Fruit fly (Drosophila melanogaster) whole organism, pupa: ENCODE data around the gene Amun.
A peak's percentile ranks its signal among the peaks of the same experiment; 100 is the strongest.

Experiments
- CG10348 ChIP-seq: fragments of 200-800 bp; sonication (Bioruptor generic); IDR thresholded peaks from 2 replicates; pipeline ENCODE4 v1.3.6; 2022; ENCODE audit warnings: missing biosample characterization, missing genetic modification characterization
- CG12605 ChIP-seq: fragments of 200-800 bp; sonication (Bioruptor generic); IDR thresholded peaks from 2 replicates; pipeline ENCODE4 v1.3.6; 2022; ENCODE audit warnings: missing biosample characterization, missing genetic modification characterization
- CG13204 ChIP-seq: fragments of 200-800 bp; sonication (Bioruptor generic); optimal IDR thresholded peaks from 2 replicates; lab custom pipeline; 2018; ENCODE audit warnings: missing biosample characterization, mild to moderate bottlenecking, missing genetic modification characterization, moderate library complexity
- CG14655 ChIP-seq: fragments of 200-800 bp; sonication (Bioruptor generic); optimal IDR thresholded peaks from 3 replicates; lab custom pipeline; 2017; ENCODE audit warnings: mild to moderate bottlenecking, missing biosample characterization, missing genetic modification reagents, missing genetic modification characterization
- CG15710 ChIP-seq: fragments of 200-800 bp; sonication (Bioruptor generic); optimal IDR thresholded peaks from 2 replicates; lab custom pipeline; 2018; ENCODE audit warnings: missing biosample characterization, mild to moderate bottlenecking, missing genetic modification characterization, moderate library complexity
- CG17806 ChIP-seq: fragments of 200-800 bp; sonication (Bioruptor generic); optimal IDR thresholded peaks from 2 replicates; lab custom pipeline; 2018; ENCODE audit warnings: missing biosample characterization, mild to moderate bottlenecking, missing genetic modification characterization, moderate library complexity
- CG32121 ChIP-seq: fragments of 200-800 bp; sonication (Bioruptor generic); IDR thresholded peaks from 2 replicates; pipeline ENCODE4 v1.3.6; 2022; ENCODE audit warnings: missing biosample characterization, missing genetic modification characterization
- CG34367 ChIP-seq: fragments of 200-800 bp; sonication (Bioruptor generic); optimal IDR thresholded peaks from 2 replicates; lab custom pipeline; 2018; ENCODE audit warnings: missing biosample characterization, mild to moderate bottlenecking, missing genetic modification characterization
- CG4496 ChIP-seq: fragments of 200-800 bp; sonication (Bioruptor generic); IDR thresholded peaks from 3 replicates; pipeline ENCODE4 v1.3.6; 2022; ENCODE audit warnings: missing biosample characterization, missing genetic modification characterization
- CG8159 ChIP-seq: fragments of 200-800 bp; sonication (Bioruptor generic); optimal IDR thresholded peaks from 3 replicates; lab custom pipeline; 2018; ENCODE audit warnings: missing biosample characterization, mild to moderate bottlenecking, missing genetic modification characterization, moderate library complexity
- CG8301 ChIP-seq: fragments of 200-800 bp; sonication (Bioruptor generic); optimal IDR thresholded peaks from 2 replicates; lab custom pipeline; 2018; ENCODE audit warnings: missing biosample characterization, mild to moderate bottlenecking, missing genetic modification characterization
- CG9948 ChIP-seq: fragments of 200-800 bp; sonication (Bioruptor generic); optimal IDR thresholded peaks from 2 replicates; lab custom pipeline; 2018; ENCODE audit warnings: missing biosample characterization, mild to moderate bottlenecking, missing genetic modification characterization, moderate library complexity
- D1 ChIP-seq: fragments of 200-800 bp; sonication (Bioruptor generic); optimal IDR thresholded peaks from 2 replicates; lab custom pipeline; 2018; ENCODE audit warnings: missing biosample characterization, mild to moderate bottlenecking, missing genetic modification characterization, moderate library complexity
- EcR ChIP-seq: fragments of 200-800 bp; sonication (Bioruptor generic); optimal IDR thresholded peaks from 3 replicates; lab custom pipeline; 2019; ENCODE audit warnings: missing biosample characterization, missing genetic modification characterization, mild to moderate bottlenecking, moderate library complexity, missing genetic modification reagents
- Ets98B ChIP-seq: fragments of 200-800 bp; sonication (Bioruptor generic); IDR thresholded peaks from 2 replicates; pipeline ENCODE4 v1.3.6; 2022; ENCODE audit warnings: missing biosample characterization, missing genetic modification characterization
- Pif1A ChIP-seq: fragments of 200-800 bp; sonication (Bioruptor generic); optimal IDR thresholded peaks from 3 replicates; lab custom pipeline; 2016; ENCODE audit warnings: missing biosample characterization, missing genetic modification characterization
- Pif1B ChIP-seq: fragments of 200-800 bp; sonication (Bioruptor generic); optimal IDR thresholded peaks from 3 replicates; lab custom pipeline; 2016; ENCODE audit warnings: missing biosample characterization, missing genetic modification characterization
- Snoo ChIP-seq: fragments of 200-800 bp; sonication (Bioruptor generic); optimal IDR thresholded peaks from 3 replicates; lab custom pipeline; 2017; ENCODE audit warnings: missing biosample characterization, mild to moderate bottlenecking, missing genetic modification characterization, inconsistent platforms
- fd96Ca ChIP-seq: fragments of 200-800 bp; sonication (Bioruptor generic); IDR thresholded peaks from 3 replicates; pipeline ENCODE4 v1.3.6; 2022; ENCODE audit warnings: missing biosample characterization, missing genetic modification characterization
- gl ChIP-seq: fragments of 200-800 bp; sonication (Bioruptor generic); optimal IDR thresholded peaks from 2 replicates; lab custom pipeline; 2018; ENCODE audit warnings: missing biosample characterization, mild to moderate bottlenecking, missing genetic modification characterization
- rn ChIP-seq: fragments of 200-800 bp; sonication (Bioruptor generic); IDR thresholded peaks from 2 replicates; pipeline ENCODE4 v1.3.6; 2022; ENCODE audit warnings: missing biosample characterization, missing genetic modification characterization

Gene Amun

DNA sequence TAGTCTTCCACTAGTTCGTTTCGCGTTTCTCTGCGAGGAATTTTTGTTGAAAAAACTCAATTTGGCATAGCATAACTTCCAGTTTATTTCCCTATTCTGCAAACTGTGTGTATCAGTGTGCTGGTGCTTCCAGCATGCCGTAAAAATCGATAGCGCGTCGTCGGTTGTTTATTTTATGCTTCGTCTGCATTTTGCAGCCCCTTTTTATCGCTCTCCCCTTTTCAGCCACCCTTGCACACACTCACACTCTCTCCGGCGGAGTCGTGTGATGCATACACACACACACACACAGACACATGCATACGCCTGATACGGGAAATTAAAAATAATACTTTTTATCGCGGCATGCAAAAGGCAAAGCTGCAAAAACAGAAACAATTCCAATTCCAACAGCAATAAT is 35.9 kb downstream of the Amun start:
- TF ChIP-seq Ets98B (GFP tag; lab: Robert Waterston, UW): peak; percentile 15; the same call in 1 of the 2 replicates
- TF ChIP-seq CG34367: no peak
- TF ChIP-seq CG17806: no peak
- TF ChIP-seq CG4496 (GFP tag; lab: Robert Waterston, UW): peak; percentile 55; the same call in 1 of the 3 replicates
- TF ChIP-seq Snoo (tag; lab: Kevin White, UChicago): no peak
- TF ChIP-seq CG10348 (GFP tag; lab: Robert Waterston, UW): no peak
- TF ChIP-seq, all 21 proteins: peak for 2

DNA sequence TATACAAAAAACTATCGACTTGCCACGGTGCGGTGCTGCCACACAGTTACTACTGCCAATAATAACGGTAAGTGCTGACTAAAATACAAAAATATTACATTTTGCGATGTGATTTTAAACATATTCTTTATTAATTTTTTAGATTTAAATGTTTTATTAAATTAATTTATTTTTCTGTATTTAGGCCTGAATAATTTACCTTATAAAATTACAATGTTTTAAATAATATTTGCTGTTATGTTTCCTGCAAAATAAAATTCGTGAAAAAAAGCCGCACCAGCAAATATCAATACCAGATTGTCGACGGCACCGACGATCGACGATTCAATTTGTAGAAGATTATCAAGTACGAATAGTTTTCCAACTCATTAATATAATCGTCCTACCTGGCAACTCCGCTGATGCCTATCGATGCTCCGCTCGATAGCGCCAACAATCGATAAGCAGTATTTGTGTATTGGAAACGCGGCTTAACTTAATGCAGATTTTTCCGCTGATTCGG is 36.8 kb downstream of the Amun start, which contains the start of the genes Vlet and bif:
TSS of gene Vlet (minus strand) at position 51 of the 502 bp plus-strand sequence.
TSS of gene bif (plus strand) at position 432 of the 502 bp plus-strand sequence.
- no peak for TF ChIP-seq Pif1A (GFP tag; lab: Kevin White, UChicago)
- TF ChIP-seq gl: no peak
- 0 out of 3 replicates have a peak, but pooled peaks have one; percentile 17 for TF ChIP-seq CG4496 (GFP tag; lab: Robert Waterston, UW)
- no peak for TF ChIP-seq rn (GFP tag; lab: Robert Waterston, UW)
- no peak for TF ChIP-seq EcR
- TF ChIP-seq Pif1B (GFP tag; lab: Kevin White, UChicago): peak; percentile 59
- TF ChIP-seq fd96Ca (GFP tag; lab: Robert Waterston, UW): peak; percentile 64; the same call in 1 of the 3 replicates
- TF ChIP-seq CG12605 (GFP tag; lab: Robert Waterston, UW): no peak
- TF ChIP-seq D1: peak; percentile 69
- peak; percentile 50 for TF ChIP-seq CG34367
- TF ChIP-seq Ets98B (GFP tag; lab: Robert Waterston, UW): no peak; the same call in 1 of the 2 replicates
- TF ChIP-seq CG8159 (tag; lab: Kevin White, UChicago): peak; percentile 57
- no peak for TF ChIP-seq CG10348 (GFP tag; lab: Robert Waterston, UW)
- TF ChIP-seq Snoo (tag; lab: Kevin White, UChicago): peak; percentile 48
- peak; percentile 30 for TF ChIP-seq CG8301 (tag; lab: Kevin White, UChicago)
- TF ChIP-seq CG17806: peak; percentile 36
- peak; percentile 47 for TF ChIP-seq CG15710
- TF ChIP-seq CG14655 (GFP tag; lab: Kevin White, UChicago): no peak
- no peak for TF ChIP-seq CG13204 (GFP tag; lab: Kevin White, UChicago)
- 0 out of 2 replicates have a peak, but pooled peaks have one; percentile 37 for TF ChIP-seq CG32121
- peak; percentile 58 for TF ChIP-seq CG9948 (tag; lab: Kevin White, UChicago)

dm6 chrX:11664058-11664457 is 51.3 kb downstream of the Amun start:
- peak; percentile 21 for TF ChIP-seq Pif1A (GFP tag; lab: Kevin White, UChicago)
- TF ChIP-seq CG12605 (GFP tag; lab: Robert Waterston, UW): peak; percentile 55; the same call in 1 of the 2 replicates
- TF ChIP-seq Pif1B (GFP tag; lab: Kevin White, UChicago): peak; percentile 37
- peak; percentile 40 for TF ChIP-seq CG14655 (GFP tag; lab: Kevin White, UChicago)
- TF ChIP-seq D1: no peak
- no peak for TF ChIP-seq CG13204 (GFP tag; lab: Kevin White, UChicago)
- TF ChIP-seq EcR: no peak
- no peak for TF ChIP-seq CG32121
- peak; percentile 41; the same call in 1 of the 2 replicates for TF ChIP-seq Ets98B (GFP tag; lab: Robert Waterston, UW)
- TF ChIP-seq fd96Ca (GFP tag; lab: Robert Waterston, UW): peak; percentile 67; the same call in 2 of the 3 replicates
- peak; percentile 53 for TF ChIP-seq CG8159 (tag; lab: Kevin White, UChicago)
- TF ChIP-seq CG9948 (tag; lab: Kevin White, UChicago): peak; percentile 10
- peak; percentile 16 for TF ChIP-seq CG8301 (tag; lab: Kevin White, UChicago)
- TF ChIP-seq CG34367: peak; percentile 50
- TF ChIP-seq rn (GFP tag; lab: Robert Waterston, UW): no peak
- TF ChIP-seq CG4496 (GFP tag; lab: Robert Waterston, UW): peak; percentile 75
- peak; percentile 48 for TF ChIP-seq CG15710
- TF ChIP-seq CG17806: peak; percentile 36
- no peak for TF ChIP-seq gl
- no peak for TF ChIP-seq CG10348 (GFP tag; lab: Robert Waterston, UW)
- TF ChIP-seq Snoo (tag; lab: Kevin White, UChicago): no peak

DNA sequence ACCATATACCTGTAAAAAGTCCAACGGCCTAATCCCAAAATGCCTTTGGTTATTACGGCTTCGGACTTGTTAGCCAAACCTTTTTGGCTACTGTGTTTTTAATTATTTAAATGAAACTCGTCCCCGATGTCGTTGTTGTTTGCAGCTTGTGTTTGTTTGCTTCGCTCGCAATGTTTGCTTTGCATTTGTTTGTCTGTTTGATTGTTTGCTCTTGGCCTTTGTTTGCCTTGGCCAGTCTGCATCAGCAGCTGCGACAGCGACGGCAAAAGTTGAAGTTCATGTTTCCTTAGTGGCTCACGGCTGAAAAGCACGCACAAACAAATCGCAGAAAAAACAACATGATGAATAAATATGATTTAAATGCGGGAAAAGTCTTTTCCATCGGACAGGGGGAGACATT is 54.9 kb downstream of the Amun start:
- TF ChIP-seq CG4496 (GFP tag; lab: Robert Waterston, UW) (peak; percentile 43; the same call in 1 of the 3 replicates), CG10348 (GFP tag; lab: Robert Waterston, UW) (no peak), fd96Ca (GFP tag; lab: Robert Waterston, UW) (no peak), CG8159 (tag; lab: Kevin White, UChicago) (peak; percentile 21), rn (GFP tag; lab: Robert Waterston, UW) (no peak), EcR (no peak), CG34367 (peak; percentile 22), CG12605 (GFP tag; lab: Robert Waterston, UW) (no peak), CG14655 (GFP tag; lab: Kevin White, UChicago) (no peak), CG8301 (tag; lab: Kevin White, UChicago) (no peak), Ets98B (GFP tag; lab: Robert Waterston, UW) (no peak), Snoo (tag; lab: Kevin White, UChicago) (peak; percentile 22), Pif1B (GFP tag; lab: Kevin White, UChicago) (peak; percentile 23), CG32121 (no peak), Pif1A (GFP tag; lab: Kevin White, UChicago) (peak; percentile 24), gl (peak; percentile 19), D1 (no peak), CG9948 (tag; lab: Kevin White, UChicago) (no peak), CG17806 (peak; percentile 13), CG13204 (GFP tag; lab: Kevin White, UChicago) (no peak), CG15710 (no peak)
